Worm (Caenorhabditis elegans): Measurements from ENCODE around the gene Y52E8A.2.

Y52E8A.2 gene

ce11 chrII:4320455-4320854 is at the start of gene Y52E8A.2:
Y52E8A.2 (plus strand) TSS chrII:4320836.
- no peak for TF ChIP-seq flt-1 (GFP tag; IDR thresholded peaks at IDR 0.05)
- no peak for TF ChIP-seq med-1 (GFP tag; optimal IDR thresholded peaks at IDR 0.05; ENCODE audit: insufficient read depth)
- TF ChIP-seq T22C8.4 (GFP tag; IDR thresholded peaks at IDR 0.05), result no peak
- no peak for TF ChIP-seq klf-2 (GFP tag; conservative IDR thresholded peaks at IDR 0.05)
- no peak for TF ChIP-seq tab-1 (GFP tag; IDR thresholded peaks at IDR 0.05)
- TF ChIP-seq ztf-29 (GFP tag; IDR thresholded peaks at IDR 0.05), result no peak
- TF ChIP-seq cog-1 (tag; optimal IDR thresholded peaks at IDR 0.05), result no peak

- TF ChIP-seq T22C8.4 (GFP tag; IDR thresholded peaks at IDR 0.05), result no peak
- no peak for TF ChIP-seq med-1 (GFP tag; optimal IDR thresholded peaks at IDR 0.05; ENCODE audit: insufficient read depth)
- TF ChIP-seq klf-2 (GFP tag; conservative IDR thresholded peaks at IDR 0.05), result no peak
- TF ChIP-seq tab-1 (GFP tag; IDR thresholded peaks at IDR 0.05), result no peak
Observed at ce11 chrII:4275637-4276252, 44.9 kb upstream of the Y52E8A.2 start, which contains the start of gene npr-42. npr-42 (plus strand) TSS chrII:4276202.

- no peak for TF ChIP-seq ztf-29 (GFP tag; IDR thresholded peaks at IDR 0.05)
- no peak for TF ChIP-seq cog-1 (tag; optimal IDR thresholded peaks at IDR 0.05)
- no peak for TF ChIP-seq T22C8.4 (GFP tag; IDR thresholded peaks at IDR 0.05)
- no peak for TF ChIP-seq ztf-23 (GFP tag; IDR thresholded peaks at IDR 0.05)
Observed at ce11 chrII:4276924-4277323, 43.7 kb upstream of the Y52E8A.2 start.

ce11 chrII:4277639-4278038 is 43.0 kb upstream of the Y52E8A.2 start:
- TF ChIP-seq med-1 (GFP tag; optimal IDR thresholded peaks at IDR 0.05; ENCODE audit: insufficient read depth), result no peak
- TF ChIP-seq ztf-23 (GFP tag; IDR thresholded peaks at IDR 0.05), result no peak
- TF ChIP-seq ztf-29 (GFP tag; IDR thresholded peaks at IDR 0.05), result 0 out of 2 replicates have a peak, but pooled peaks have one; percentile 32

ce11 chrII:4281743-4282142 is 38.9 kb upstream of the Y52E8A.2 start, which contains the start of gene C01F1.5:
C01F1.5 (minus strand) TSS chrII:4281845.
- TF ChIP-seq flt-1 (GFP tag; IDR thresholded peaks at IDR 0.05) (0 out of 2 replicates have a peak, but pooled peaks have one; percentile 34), klf-2 (GFP tag; conservative IDR thresholded peaks at IDR 0.05) (no peak)

- TF ChIP-seq ztf-23 (GFP tag; IDR thresholded peaks at IDR 0.05), result no peak
- no peak for TF ChIP-seq flt-1 (GFP tag; IDR thresholded peaks at IDR 0.05)
- TF ChIP-seq klf-2 (GFP tag; conservative IDR thresholded peaks at IDR 0.05), result no peak
- TF ChIP-seq cog-1 (tag; optimal IDR thresholded peaks at IDR 0.05), result no peak
- no peak for TF ChIP-seq T22C8.4 (GFP tag; IDR thresholded peaks at IDR 0.05)
- TF ChIP-seq ztf-29 (GFP tag; IDR thresholded peaks at IDR 0.05), result no peak
- TF ChIP-seq ref-1 (GFP tag; conservative IDR thresholded peaks at IDR 0.05), result no peak
- no peak for TF ChIP-seq med-1 (GFP tag; optimal IDR thresholded peaks at IDR 0.05; ENCODE audit: insufficient read depth)
- no peak for TF ChIP-seq tab-1 (GFP tag; IDR thresholded peaks at IDR 0.05)
Observed at ce11 chrII:4284305-4285193, 36.1 kb upstream of the Y52E8A.2 start.

- TF ChIP-seq flt-1 (GFP tag; IDR thresholded peaks at IDR 0.05), result no peak
Observed at ce11 chrII:4286921-4287320, 33.7 kb upstream of the Y52E8A.2 start.

- no peak for TF ChIP-seq ref-1 (GFP tag; conservative IDR thresholded peaks at IDR 0.05)
- no peak for TF ChIP-seq tab-1 (GFP tag; IDR thresholded peaks at IDR 0.05)
- TF ChIP-seq med-1 (GFP tag; optimal IDR thresholded peaks at IDR 0.05; ENCODE audit: insufficient read depth), result no peak
- TF ChIP-seq T22C8.4 (GFP tag; IDR thresholded peaks at IDR 0.05), result no peak
- TF ChIP-seq cog-1 (tag; optimal IDR thresholded peaks at IDR 0.05), result no peak
- no peak for TF ChIP-seq flt-1 (GFP tag; IDR thresholded peaks at IDR 0.05)
- TF ChIP-seq ztf-29 (GFP tag; IDR thresholded peaks at IDR 0.05), result no peak
- no peak for TF ChIP-seq ztf-23 (GFP tag; IDR thresholded peaks at IDR 0.05)
- no peak for TF ChIP-seq klf-2 (GFP tag; conservative IDR thresholded peaks at IDR 0.05)
Observed at ce11 chrII:4288111-4288510, 32.5 kb upstream of the Y52E8A.2 start, which contains the start of gene C01F1.6. C01F1.6 (minus strand) TSS chrII:4288211.

ce11 chrII:4288572-4288971 is 32.1 kb upstream of the Y52E8A.2 start:
- no peak for TF ChIP-seq T22C8.4 (GFP tag; IDR thresholded peaks at IDR 0.05)
- TF ChIP-seq ref-1 (GFP tag; conservative IDR thresholded peaks at IDR 0.05), result no peak
- no peak for TF ChIP-seq tab-1 (GFP tag; IDR thresholded peaks at IDR 0.05)
- TF ChIP-seq ztf-29 (GFP tag; IDR thresholded peaks at IDR 0.05), result no peak
- TF ChIP-seq ztf-23 (GFP tag; IDR thresholded peaks at IDR 0.05), result no peak
- TF ChIP-seq klf-2 (GFP tag; conservative IDR thresholded peaks at IDR 0.05), result no peak
- TF ChIP-seq med-1 (GFP tag; optimal IDR thresholded peaks at IDR 0.05; ENCODE audit: insufficient read depth), result no peak
- no peak for TF ChIP-seq flt-1 (GFP tag; IDR thresholded peaks at IDR 0.05)
- TF ChIP-seq cog-1 (tag; optimal IDR thresholded peaks at IDR 0.05), result no peak

- TF ChIP-seq ztf-23 (GFP tag; IDR thresholded peaks at IDR 0.05) (no peak), ref-1 (GFP tag; conservative IDR thresholded peaks at IDR 0.05) (no peak), T22C8.4 (GFP tag; IDR thresholded peaks at IDR 0.05) (no peak), med-1 (GFP tag; optimal IDR thresholded peaks at IDR 0.05; ENCODE audit: insufficient read depth) (no peak), ztf-29 (GFP tag; IDR thresholded peaks at IDR 0.05) (no peak)
Observed at ce11 chrII:4291799-4292198, 28.8 kb upstream of the Y52E8A.2 start.
